Worm (Caenorhabditis elegans) whole organism, young adult: ENCODE results near the gene fbxc-20.
A peak's percentile ranks its signal among the peaks of the same experiment; 100 is the strongest.

Experiments used
- B0019.2 ChIP-seq: fragments of 200-800 bp; sonication (Bioruptor generic); conservative IDR thresholded peaks from 2 replicates; pipeline ENCODE4 v1.3.6; 2022; ENCODE audit warnings: missing genetic modification reagents, missing genetic modification characterization, missing compliant biosample characterization
- B0336.3 ChIP-seq: fragments of 200-800 bp; sonication (Bioruptor generic); IDR thresholded peaks from 2 replicates; pipeline ENCODE4 v1.3.6; 2022; ENCODE audit warnings: missing genetic modification characterization, missing compliant biosample characterization
- F23B12.7 ChIP-seq: sonication (generic microtip); optimal IDR thresholded peaks from 2 replicates; lab custom pipeline; 2017; ENCODE audit warnings: missing genetic modification characterization, mild to moderate bottlenecking, missing compliant biosample characterization, antibody characterized with exemption, moderate library complexity; ENCODE audit not compliant: insufficient read depth
- F52B5.7 ChIP-seq: sonication (generic microtip); optimal IDR thresholded peaks from 2 replicates; lab custom pipeline; 2016; ENCODE audit warnings: mild to moderate bottlenecking, missing genetic modification characterization, missing compliant biosample characterization
- T26A5.8 ChIP-seq: sonication (generic microtip); optimal IDR thresholded peaks from 2 replicates; lab custom pipeline; 2016; ENCODE audit warnings: missing genetic modification characterization, missing compliant biosample characterization
- Y67H2A.10 ChIP-seq: fragments of 200-800 bp; sonication (Bioruptor generic); conservative IDR thresholded peaks from 2 replicates; pipeline ENCODE4 v1.3.6; 2022; ENCODE audit warnings: missing genetic modification reagents, missing genetic modification characterization, missing compliant biosample characterization
- ama-1 ChIP-seq, 3 experiments: fragments of 150-350 bp in 1 of 3; sonication (generic microtip) in 2 of 3; optimal IDR thresholded peaks; 2 replicates each; lab custom pipeline; 2014 to 2018; ENCODE audit warnings: missing biosample characterization in 2 of 3, missing genetic modification characterization in 2 of 3, missing genetic modification reagents in 2 of 3
- aptf-3 ChIP-seq: fragments of 200-800 bp; sonication (Bioruptor generic); IDR thresholded peaks from 2 replicates; pipeline ENCODE4 v1.3.6; 2022; ENCODE audit warnings: missing genetic modification characterization, missing compliant biosample characterization
- athp-1 ChIP-seq: sonication (generic microtip); optimal IDR thresholded peaks from 2 replicates; lab custom pipeline; 2017; ENCODE audit warnings: mild to moderate bottlenecking, missing genetic modification characterization, missing compliant biosample characterization
- attf-3 ChIP-seq: fragments of 200-800 bp; sonication (Bioruptor generic); conservative IDR thresholded peaks from 2 replicates; pipeline ENCODE4 v1.3.6; 2022; ENCODE audit warnings: missing genetic modification reagents, missing genetic modification characterization, missing compliant biosample characterization
- attf-5 ChIP-seq: fragments of 200-800 bp; sonication (Bioruptor generic); optimal IDR thresholded peaks from 2 replicates; lab custom pipeline; 2018; ENCODE audit warnings: mild to moderate bottlenecking, missing genetic modification characterization, missing compliant biosample characterization
- ccch-3 ChIP-seq: fragments of 200-800 bp; sonication (Bioruptor generic); optimal IDR thresholded peaks from 2 replicates; lab custom pipeline; 2018; ENCODE audit warnings: mild to moderate bottlenecking, missing genetic modification characterization, missing compliant biosample characterization
- cebp-1 ChIP-seq, 2 experiments: fragments of 200-800 bp in 1 of 2; sonication (Bioruptor generic) in 1 of 2; sonication (generic microtip) in 1 of 2; IDR thresholded peaks in 1 of 2; optimal IDR thresholded peaks in 1 of 2; 2 replicates each; pipeline versions ENCODE4 v1.3.6 to Lab custom; 2017 to 2022; ENCODE audit warnings: missing compliant biosample characterization in 2 of 2, missing genetic modification characterization in 2 of 2, mild to moderate bottlenecking in 1 of 2, missing genetic modification reagents in 1 of 2, moderate library complexity in 1 of 2
- cebp-2 ChIP-seq: fragments of 200-800 bp; sonication (Bioruptor generic); IDR thresholded peaks from 2 replicates; pipeline ENCODE4 v1.3.6; 2022; ENCODE audit warnings: missing genetic modification characterization, missing compliant biosample characterization
- ceh-27 ChIP-seq: fragments of 200-800 bp; sonication (Bioruptor generic); optimal IDR thresholded peaks from 2 replicates; lab custom pipeline; 2018; ENCODE audit warnings: mild to moderate bottlenecking, missing genetic modification characterization, moderate library complexity, missing compliant biosample characterization
- ceh-40 ChIP-seq: fragments of 200-800 bp; sonication (Bioruptor generic); IDR thresholded peaks from 2 replicates; pipeline ENCODE4 v1.3.6; 2022; ENCODE audit warnings: missing genetic modification characterization, missing compliant biosample characterization
- ceh-58 ChIP-seq: fragments of 200-800 bp; sonication (Bioruptor generic); IDR thresholded peaks from 2 replicates; pipeline ENCODE4 v1.3.6; 2022; ENCODE audit warnings: missing genetic modification characterization, missing compliant biosample characterization
- dox-1 ChIP-seq: fragments of 200-800 bp; sonication (Bioruptor generic); IDR thresholded peaks from 2 replicates; pipeline ENCODE4 v1.3.6; 2022; ENCODE audit warnings: missing genetic modification reagents, missing genetic modification characterization, missing compliant biosample characterization
- egrh-3 ChIP-seq: fragments of 200-800 bp; sonication (Bioruptor generic); IDR thresholded peaks from 2 replicates; pipeline ENCODE4 v1.3.6; 2022; ENCODE audit warnings: missing genetic modification reagents, missing genetic modification characterization, missing compliant biosample characterization
- ets-4 ChIP-seq: fragments of 200-800 bp; sonication (Bioruptor generic); optimal IDR thresholded peaks from 2 replicates; lab custom pipeline; 2018; ENCODE audit warnings: mild to moderate bottlenecking, missing genetic modification characterization, missing compliant biosample characterization
- hlh-12 ChIP-seq: sonication (generic microtip); optimal IDR thresholded peaks from 2 replicates; lab custom pipeline; 2016; ENCODE audit warnings: missing genetic modification characterization, missing compliant biosample characterization
- hmg-1.2 ChIP-seq: fragments of 200-800 bp; sonication (Bioruptor generic); IDR thresholded peaks from 2 replicates; pipeline ENCODE4 v1.3.6; 2022; ENCODE audit warnings: missing genetic modification reagents, missing genetic modification characterization, missing compliant biosample characterization
- hmg-20 ChIP-seq: fragments of 200-800 bp; sonication (Bioruptor generic); IDR thresholded peaks from 2 replicates; pipeline ENCODE4 v1.3.6; 2022; ENCODE audit warnings: missing genetic modification reagents, missing genetic modification characterization, missing compliant biosample characterization
- hrde-1 ChIP-seq: sonication (generic microtip); optimal IDR thresholded peaks from 2 replicates; lab custom pipeline; 2016; ENCODE audit warnings: missing genetic modification characterization, mild to moderate bottlenecking, missing compliant biosample characterization, moderate library complexity, missing genotype, missing genetic modification reagents, borderline replicate concordance
- let-607 ChIP-seq, 2 experiments: fragments of 200-800 bp in 1 of 2; sonication (Bioruptor generic) in 1 of 2; sonication (generic microtip) in 1 of 2; optimal IDR thresholded peaks; 2 replicates each; lab custom pipeline; 2016 to 2018; ENCODE audit warnings: mild to moderate bottlenecking in 2 of 2, missing compliant biosample characterization in 2 of 2, missing genetic modification characterization in 2 of 2, moderate library complexity in 2 of 2, missing genotype in 1 of 2
- lin-35 ChIP-seq, 3 experiments: fragments of 150-350 bp in 2 of 3; sonication (generic microtip) in 1 of 3; optimal IDR thresholded peaks; 2 replicates each; lab custom pipeline; 2014 to 2018; ENCODE audit warnings: missing biosample characterization in 3 of 3, missing genetic modification characterization in 3 of 3, missing genetic modification reagents in 3 of 3
- lin-40 ChIP-seq: sonication (generic microtip); optimal IDR thresholded peaks from 2 replicates; lab custom pipeline; 2016; ENCODE audit warnings: missing genetic modification characterization, mild to moderate bottlenecking, missing compliant biosample characterization, missing genotype, missing genetic modification reagents
- lin-54 ChIP-seq: fragments of 200-800 bp; sonication (Bioruptor generic); optimal IDR thresholded peaks from 2 replicates; lab custom pipeline; 2018; ENCODE audit warnings: mild to moderate bottlenecking, missing genetic modification characterization, missing compliant biosample characterization
- madf-8 ChIP-seq: fragments of 200-800 bp; sonication (Bioruptor generic); conservative IDR thresholded peaks from 2 replicates; pipeline ENCODE4 v1.3.6; 2022; ENCODE audit warnings: missing genetic modification reagents, missing genetic modification characterization, missing compliant biosample characterization
- mxl-1 ChIP-seq: sonication (generic microtip); optimal IDR thresholded peaks from 2 replicates; lab custom pipeline; 2016; ENCODE audit warnings: missing genetic modification characterization, missing compliant biosample characterization
- nhr-179 ChIP-seq: sonication (generic microtip); optimal IDR thresholded peaks from 2 replicates; lab custom pipeline; 2016; ENCODE audit warnings: mild to moderate bottlenecking, missing genetic modification characterization, missing compliant biosample characterization
- nhr-27 ChIP-seq: fragments of 200-800 bp; sonication (Bioruptor generic); optimal IDR thresholded peaks from 2 replicates; lab custom pipeline; 2018; ENCODE audit warnings: mild to moderate bottlenecking, missing genetic modification characterization, moderate library complexity, missing compliant biosample characterization
- nhr-80 ChIP-seq: sonication (generic microtip); optimal IDR thresholded peaks from 2 replicates; lab custom pipeline; 2016; ENCODE audit warnings: missing genetic modification characterization, missing compliant biosample characterization
- nhr-90 ChIP-seq: sonication (generic microtip); optimal IDR thresholded peaks from 2 replicates; lab custom pipeline; 2016; ENCODE audit warnings: missing genotype, mild to moderate bottlenecking, missing genetic modification characterization, missing compliant biosample characterization
- rec-8 ChIP-seq, 2 experiments: sonication (generic microtip); optimal IDR thresholded peaks; 2 replicates each; lab custom pipeline; 2016; ENCODE audit warnings: mild to moderate bottlenecking in 2 of 2, missing genetic modification characterization in 2 of 2, missing genetic modification reagents in 2 of 2, missing genotype in 2 of 2, missing biosample characterization in 1 of 2, missing compliant biosample characterization in 1 of 2, moderate library complexity in 1 of 2
- snpc-3.4 ChIP-seq: sonication (generic microtip); optimal IDR thresholded peaks from 2 replicates; lab custom pipeline; 2017; ENCODE audit warnings: missing genetic modification characterization, mild to moderate bottlenecking, missing compliant biosample characterization, antibody characterized with exemption, moderate library complexity, missing genotype, missing genetic modification reagents
- snpc-4 ChIP-seq, 5 experiments: fragments of 150-350 bp in 1 of 5; sonication (generic microtip) in 4 of 5; optimal IDR thresholded peaks; 2 replicates each; lab custom pipeline; 2014 to 2018; ENCODE audit warnings: missing genetic modification characterization in 5 of 5, missing biosample characterization in 3 of 5, antibody characterized with exemption in 2 of 5, mild to moderate bottlenecking in 2 of 5, missing compliant biosample characterization in 2 of 5, missing genotype in 2 of 5, moderate library complexity in 2 of 5, missing genetic modification reagents in 1 of 5
- somi-1 ChIP-seq: fragments of 200-800 bp; sonication (Bioruptor generic); optimal IDR thresholded peaks from 2 replicates; lab custom pipeline; 2018; ENCODE audit warnings: mild to moderate bottlenecking, missing genetic modification characterization, missing compliant biosample characterization
- tbp1 ChIP-seq: fragments of 200-800 bp; sonication (Bioruptor generic); optimal IDR thresholded peaks from 2 replicates; lab custom pipeline; 2018; ENCODE audit warnings: mild to moderate bottlenecking, missing genetic modification characterization, missing compliant biosample characterization
- tlf-1 ChIP-seq: fragments of 200-800 bp; sonication (Bioruptor generic); optimal IDR thresholded peaks from 2 replicates; lab custom pipeline; 2018; ENCODE audit warnings: mild to moderate bottlenecking, missing genetic modification characterization, missing compliant biosample characterization
- unc-130 ChIP-seq: sonication (generic microtip); optimal IDR thresholded peaks from 2 replicates; lab custom pipeline; 2016; ENCODE audit warnings: missing genetic modification reagents, missing genetic modification characterization, missing compliant biosample characterization
- unc-62 ChIP-seq: fragments of 150-350 bp; optimal IDR thresholded peaks from 2 replicates; lab custom pipeline; 2014; ENCODE audit warnings: missing biosample characterization, missing genetic modification reagents, missing genetic modification characterization
- zfh-2 ChIP-seq: fragments of 200-800 bp; sonication (Bioruptor generic); conservative IDR thresholded peaks from 2 replicates; pipeline ENCODE4 v1.3.6; 2022; ENCODE audit warnings: missing genetic modification reagents, missing genetic modification characterization, missing compliant biosample characterization
- ztf-26 ChIP-seq: sonication (generic microtip); optimal IDR thresholded peaks from 2 replicates; lab custom pipeline; 2017; ENCODE audit warnings: missing genetic modification characterization, missing compliant biosample characterization
- ztf-6 ChIP-seq: fragments of 200-800 bp; sonication (Bioruptor generic); IDR thresholded peaks from 2 replicates; pipeline ENCODE4 v1.3.6; 2022; ENCODE audit warnings: missing genetic modification reagents, missing genetic modification characterization, missing compliant biosample characterization

fbxc-20 gene

DNA sequence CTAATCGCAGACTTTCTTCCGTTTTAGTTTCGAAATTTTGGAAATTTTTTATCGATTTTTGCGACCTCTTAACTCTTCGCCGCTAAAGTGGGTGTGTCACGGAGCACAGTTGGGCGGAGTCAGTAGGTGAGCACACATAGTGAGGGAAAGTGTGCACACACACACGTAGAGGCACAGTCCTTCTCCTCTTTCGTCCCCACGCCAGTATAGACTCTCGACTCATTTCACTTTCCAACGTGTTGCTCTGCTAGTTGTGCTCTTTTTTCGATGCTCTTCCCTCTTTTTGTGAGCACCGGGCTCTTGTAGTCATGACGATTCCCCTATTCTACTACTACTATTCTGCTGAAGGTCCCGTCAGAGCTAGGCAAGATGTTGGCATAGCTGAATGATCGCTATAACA is 33.6 kb downstream of the fbxc-20 start (continued):
- no peak for TF ChIP-seq madf-8
- no peak for TF ChIP-seq mxl-1
- no peak for TF ChIP-seq aptf-3 (GFP tag; lab: Robert Waterston, UW)
- TF ChIP-seq nhr-179 = no peak
- no peak for TF ChIP-seq B0019.2 (GFP tag; lab: Robert Waterston, UW)
- peak; percentile 19; the same call in 1 of the 2 replicates for TF ChIP-seq B0336.3 (GFP tag; lab: Robert Waterston, UW)
- no peak for TF ChIP-seq unc-130 (GFP tag; lab: Kevin White, UChicago)
- no peak for TF ChIP-seq hmg-20 (GFP tag; lab: Robert Waterston, UW)
- no peak for TF ChIP-seq nhr-27 (tag; lab: Kevin White, UChicago)
- TF ChIP-seq ztf-6 (GFP tag; lab: Robert Waterston, UW) = no peak
- TF ChIP-seq attf-3 (GFP tag; lab: Robert Waterston, UW) = no peak
- TF ChIP-seq ama-1 (optimal IDR thresholded peaks at IDR 0.05; lab: Kevin White, UChicago) = no peak
- no peak for TF ChIP-seq ama-1 (GFP tag; optimal IDR thresholded peaks at IDR 0.05; lab: Kevin White, UChicago)
- TF ChIP-seq Y67H2A.10 (GFP tag; lab: Robert Waterston, UW) = no peak

ce11 chrII:2454822-2455221 is 35.9 kb downstream of the fbxc-20 start:
- TF ChIP-seq somi-1 (no peak), rec-8 (tag; optimal IDR thresholded peaks at IDR 0.05; lab: Kevin White, UChicago) (no peak), ets-4 (peak; percentile 32), ztf-26 (tag; lab: Kevin White, UChicago) (no peak), let-607 (tag; optimal IDR thresholded peaks at IDR 0.05; lab: Kevin White, UChicago) (peak in 1 of 2 experiments; percentile 48), F23B12.7 (tag; lab: Kevin White, UChicago) (no peak), unc-62 (GFP tag; lab: Kevin White, UChicago) (peak; percentile 23), ccch-3 (GFP tag; lab: Kevin White, UChicago) (no peak), zfh-2 (GFP tag; lab: Robert Waterston, UW) (peak; percentile 85), aptf-3 (GFP tag; lab: Robert Waterston, UW) (no peak), hmg-20 (GFP tag; lab: Robert Waterston, UW) (no peak), lin-54 (GFP tag; lab: Kevin White, UChicago) (peak; percentile 35), cebp-1 (GFP tag; IDR thresholded peaks at IDR 0.05; lab: Robert Waterston, UW) (peak; percentile 78), cebp-1 (tag; optimal IDR thresholded peaks at IDR 0.05; lab: Kevin White, UChicago) (peak; percentile 88), lin-35 (GFP tag; optimal IDR thresholded peaks at IDR 0.05; lab: Kevin White, UChicago) (no peak), tbp1 (GFP tag; lab: Kevin White, UChicago) (peak; percentile 33), cebp-2 (no peak), hlh-12 (tag; lab: Kevin White, UChicago) (no peak), ceh-58 (GFP tag; lab: Robert Waterston, UW) (no peak), nhr-179 (no peak), T26A5.8 (no peak), hrde-1 (tag; lab: Kevin White, UChicago) (no peak), F52B5.7 (no peak), lin-40 (tag; lab: Kevin White, UChicago) (peak; percentile 13), tlf-1 (GFP tag; lab: Kevin White, UChicago) (no peak), athp-1 (no peak), ceh-40 (GFP tag; lab: Robert Waterston, UW) (no peak), nhr-90 (tag; lab: Kevin White, UChicago) (peak; percentile 10), egrh-3 (GFP tag; lab: Robert Waterston, UW) (no peak), attf-5 (GFP tag; lab: Kevin White, UChicago) (peak; percentile 32), nhr-80 (tag; lab: Kevin White, UChicago) (peak; percentile 88), B0019.2 (GFP tag; lab: Robert Waterston, UW) (no peak), ceh-27 (GFP tag; lab: Kevin White, UChicago) (no peak), hmg-1.2 (peak; percentile 76), snpc-4 (GFP tag; optimal IDR thresholded peaks at IDR 0.05; lab: Kevin White, UChicago) (no peak), snpc-4 (tag; optimal IDR thresholded peaks at IDR 0.05; lab: Kevin White, UChicago) (peak in 1 of 4 experiments; percentile 46), dox-1 (GFP tag; lab: Robert Waterston, UW) (peak; percentile 57; the same call in 1 of the 2 replicates), snpc-3.4 (tag; lab: Kevin White, UChicago) (no peak)
